Worm (Caenorhabditis elegans): ENCODE data around the gene gtf-2E1.
A peak's percentile ranks its signal among the peaks of the same experiment; 100 is the strongest.

Gene gtf-2E1

DNA sequence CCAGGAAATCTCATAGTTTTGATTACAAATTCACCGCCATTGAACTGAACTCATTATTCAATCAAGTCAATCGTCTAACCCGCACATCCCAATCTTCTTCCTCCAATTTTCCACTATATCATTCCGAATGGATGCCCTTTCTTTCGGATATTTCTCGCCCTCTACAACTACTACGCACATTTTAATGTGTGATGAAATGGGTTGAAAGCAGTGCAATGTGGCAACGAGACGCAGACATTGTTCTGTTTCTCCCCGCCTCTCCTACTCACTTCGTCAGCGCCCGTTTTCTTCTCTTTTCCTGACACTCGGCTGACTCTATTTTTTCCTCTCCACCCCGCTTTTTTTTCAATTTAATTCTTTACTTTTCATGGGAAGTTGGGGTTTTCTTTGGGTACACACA is 13.5 kb downstream of the gtf-2E1 start (continued):
- TF ChIP-seq fax-1 (tag; optimal IDR thresholded peaks at IDR 0.05) (no peak), lim-6 (tag; optimal IDR thresholded peaks at IDR 0.05) (no peak), nhr-11 (tag; optimal IDR thresholded peaks at IDR 0.05) (no peak)

DNA sequence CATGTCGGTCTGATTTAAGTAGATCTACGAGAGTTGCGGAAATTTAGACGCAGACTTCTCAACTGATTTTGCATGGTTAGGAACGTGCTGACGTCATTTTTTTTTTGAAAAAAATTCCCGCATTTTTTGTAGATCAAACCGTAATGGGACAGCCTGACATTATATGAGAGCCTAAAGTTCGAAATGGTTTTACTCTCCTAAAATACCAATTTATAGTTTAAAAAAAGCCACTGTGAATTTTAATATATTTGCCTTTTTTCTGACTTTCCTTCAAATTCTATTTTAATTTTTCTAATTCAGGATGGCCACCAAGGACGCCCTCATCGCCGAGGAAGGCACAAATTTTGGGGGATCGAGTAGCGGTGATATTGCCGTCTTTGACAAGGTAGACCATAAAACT is 13.9 kb downstream of the gtf-2E1 start, which contains the start of gene atgp-1:
Gene atgp-1 (plus strand): TSS at position 301 of the 400 bp plus-strand sequence.
- no peak for TF ChIP-seq F13H6.1 (tag; optimal IDR thresholded peaks at IDR 0.05)
- no peak for TF ChIP-seq hlh-30 (tag; optimal IDR thresholded peaks at IDR 0.05; ENCODE audit: insufficient read depth)
- no peak for TF ChIP-seq ttx-3 (tag; optimal IDR thresholded peaks at IDR 0.05)
- no peak for TF ChIP-seq sox-2 (GFP tag; IDR thresholded peaks at IDR 0.05)
- no peak for TF ChIP-seq syd-9 (tag; optimal IDR thresholded peaks at IDR 0.05)
- TF ChIP-seq ama-1 (optimal IDR thresholded peaks at IDR 0.05): no peak
- TF ChIP-seq pqm-1 (tag; optimal IDR thresholded peaks at IDR 0.05): no peak
- no peak for TF ChIP-seq T23F11.4 (GFP tag; optimal IDR thresholded peaks at IDR 0.05)
- TF ChIP-seq ceh-19 (GFP tag; optimal IDR thresholded peaks at IDR 0.05): no peak
- TF ChIP-seq npax-4 (tag; optimal IDR thresholded peaks at IDR 0.05): no peak
- TF ChIP-seq unc-42 (tag; optimal IDR thresholded peaks at IDR 0.05): no peak
- no peak for TF ChIP-seq pha-4 (tag; optimal IDR thresholded peaks at IDR 0.05)

DNA sequence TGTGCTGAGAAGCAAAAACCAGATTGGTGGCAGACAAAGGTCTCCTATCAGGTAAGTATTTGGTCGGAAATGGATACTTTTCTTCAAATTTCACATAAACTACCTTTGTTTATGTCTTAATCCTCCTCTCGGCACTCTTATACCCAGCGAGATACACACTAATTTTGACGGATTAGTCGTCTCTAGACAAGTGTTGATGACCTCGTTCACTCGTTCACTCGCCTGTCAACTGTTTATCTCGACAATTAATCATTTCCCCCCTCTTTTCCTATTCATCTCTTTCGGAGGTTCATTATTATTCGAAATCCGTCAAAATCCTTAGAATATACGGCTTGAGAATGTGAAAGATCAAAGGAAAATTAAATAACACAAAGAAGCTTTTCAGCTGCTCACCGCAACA is 14.6 kb downstream of the gtf-2E1 start:
- TF ChIP-seq pag-3 (tag; optimal IDR thresholded peaks at IDR 0.05; ENCODE audit: borderline replicate concordance) (no peak), unc-55 (GFP tag; optimal IDR thresholded peaks at IDR 0.05) (peak; percentile 98)

DNA sequence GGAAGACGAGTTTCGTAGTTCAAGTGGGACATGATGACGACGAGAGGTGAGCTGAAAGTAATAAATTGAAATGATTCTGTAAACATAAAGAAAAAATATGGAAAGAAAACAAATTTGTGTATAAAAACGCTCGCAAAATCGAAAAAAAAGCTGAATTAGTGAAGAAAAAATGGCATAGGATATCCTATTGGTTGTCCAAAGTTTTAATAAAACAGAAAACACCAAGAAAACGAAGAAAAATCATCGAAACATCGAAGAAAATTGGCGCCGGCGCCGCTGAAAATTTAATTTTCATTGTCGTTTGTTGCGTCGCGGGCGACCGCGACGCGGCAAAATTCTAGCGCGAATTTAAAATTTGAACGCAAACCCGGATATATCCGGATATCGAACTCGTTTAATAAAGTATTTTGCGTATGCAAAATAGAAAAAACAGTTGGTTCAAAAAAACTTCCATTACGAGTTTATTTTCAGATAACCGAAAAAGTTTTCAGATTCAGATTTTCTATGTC is 18.6 kb downstream of the gtf-2E1 start, which contains the start of gene gln-5:
Gene gln-5 (minus strand): TSS at position 51 of the 509 bp plus-strand sequence.
- TF ChIP-seq hlh-13 (GFP tag; optimal IDR thresholded peaks at IDR 0.05): no peak
- TF ChIP-seq ama-1 (optimal IDR thresholded peaks at IDR 0.05): no peak
- TF ChIP-seq fax-1 (tag; optimal IDR thresholded peaks at IDR 0.05): no peak
- no peak for TF ChIP-seq fkh-6 (tag; optimal IDR thresholded peaks at IDR 0.05)
- TF ChIP-seq eyg-1 (tag; optimal IDR thresholded peaks at IDR 0.05): no peak
- no peak for TF ChIP-seq npax-4 (tag; optimal IDR thresholded peaks at IDR 0.05)
- TF ChIP-seq sox-4 (tag; optimal IDR thresholded peaks at IDR 0.05): no peak
- no peak for TF ChIP-seq ceh-22 (tag; optimal IDR thresholded peaks at IDR 0.05)
- TF ChIP-seq tbx-2 (tag; optimal IDR thresholded peaks at IDR 0.05): no peak
- TF ChIP-seq sox-2 (GFP tag; IDR thresholded peaks at IDR 0.05): no peak

DNA sequence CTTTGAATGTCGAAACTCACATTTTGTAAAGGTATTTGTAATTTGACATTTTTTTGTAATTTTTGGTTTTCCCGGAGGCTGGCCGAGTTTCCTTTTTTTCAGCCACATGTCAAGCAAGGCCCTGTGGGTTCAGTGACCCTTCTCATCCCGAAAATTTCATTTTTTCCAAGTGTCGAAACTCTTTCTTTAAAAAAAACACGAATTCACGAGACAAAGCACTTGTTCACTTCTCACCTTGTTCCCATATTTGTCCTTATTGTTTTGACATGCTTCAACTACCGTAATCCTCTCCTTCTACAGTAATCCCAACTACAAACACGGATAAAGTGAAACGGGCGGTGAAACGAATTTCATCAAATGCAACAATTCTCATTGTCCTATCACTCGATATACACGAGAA is 20.2 kb downstream of the gtf-2E1 start, which contains the start of gene lhfp-4:
Gene lhfp-4 (plus strand): TSS at position 301 of the 400 bp plus-strand sequence.
- TF ChIP-seq ref-2 (tag; optimal IDR thresholded peaks at IDR 0.05) (no peak), pax-1 (tag; optimal IDR thresholded peaks at IDR 0.05) (peak; percentile 90)

DNA sequence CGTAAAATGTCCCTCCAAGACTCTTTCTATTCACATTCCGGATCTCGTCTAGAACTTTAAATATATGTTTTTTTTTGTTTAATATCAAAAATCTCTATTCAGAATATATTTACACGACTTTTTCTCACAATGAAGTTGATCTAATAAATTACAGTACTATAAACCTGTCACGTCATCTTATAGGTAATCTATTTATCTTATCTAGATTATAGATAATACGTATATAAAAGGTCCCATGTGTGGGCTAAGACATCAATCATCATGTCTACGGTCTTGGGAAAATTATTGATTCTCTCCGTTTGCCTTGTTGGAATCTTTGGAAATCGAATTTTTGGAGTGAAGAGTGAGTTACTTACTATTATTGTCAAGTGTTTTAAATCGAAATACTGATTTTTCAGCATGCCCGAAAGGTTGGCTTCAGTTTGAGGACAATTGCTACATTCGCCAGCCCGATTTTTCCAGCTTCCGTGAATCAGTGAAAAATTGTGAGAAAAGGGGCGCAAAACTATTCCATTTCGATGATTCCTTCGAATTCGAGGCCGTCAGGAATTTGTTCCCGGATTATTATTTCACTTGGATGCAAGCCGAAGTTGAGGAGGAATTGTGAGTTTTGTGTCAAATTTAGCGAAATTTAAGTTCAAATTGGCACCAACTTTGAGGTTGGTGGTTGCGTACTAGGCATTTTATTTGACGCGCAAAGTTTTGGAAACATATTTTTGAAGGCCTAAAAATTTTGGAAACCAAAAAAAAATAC is 21.8 kb downstream of the gtf-2E1 start, which contains the start of gene clec-196:
Gene clec-196 (plus strand): TSS at position 252 of the 754 bp plus-strand sequence.
- TF ChIP-seq unc-55 (GFP tag; optimal IDR thresholded peaks at IDR 0.05): peak; percentile 74
- TF ChIP-seq fkh-6 (tag; optimal IDR thresholded peaks at IDR 0.05): no peak

DNA sequence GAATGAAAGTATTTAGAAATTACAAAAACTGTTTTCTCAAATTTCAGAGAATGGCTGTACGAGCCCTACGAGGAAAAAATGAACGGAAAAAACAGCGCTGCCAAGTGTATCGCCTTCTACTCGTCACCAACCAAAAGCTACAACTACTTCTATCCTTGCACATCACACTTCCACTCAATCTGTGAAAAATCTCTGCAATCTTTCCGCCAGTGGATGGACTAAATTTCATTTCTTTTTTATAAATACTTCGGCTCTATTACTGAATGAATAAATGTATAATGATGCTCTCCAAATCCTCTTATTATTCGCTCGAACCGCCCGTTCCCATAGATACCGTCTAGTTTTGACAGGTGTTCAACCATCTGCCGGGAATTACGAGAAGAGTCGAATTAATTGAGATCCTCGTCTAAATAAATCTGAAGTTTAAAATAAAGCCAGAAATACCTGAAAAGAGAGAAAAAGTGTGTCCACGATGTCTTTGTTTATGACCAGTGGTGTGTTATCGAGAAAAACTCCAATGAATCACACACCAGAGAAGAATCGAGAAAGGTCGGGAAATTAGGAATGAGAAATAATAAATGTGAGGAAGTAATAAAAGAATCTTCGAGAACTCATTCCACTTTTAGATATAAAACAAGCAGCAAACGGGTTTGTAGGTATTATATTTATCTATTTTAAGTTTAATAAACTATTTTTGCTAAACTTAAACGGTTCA is 22.5 kb downstream of the gtf-2E1 start:
- TF ChIP-seq gmeb-2 (tag; optimal IDR thresholded peaks at IDR 0.05) (no peak), nfya-1 (tag; optimal IDR thresholded peaks at IDR 0.05) (no peak), ttx-3 (tag; optimal IDR thresholded peaks at IDR 0.05) (no peak), lim-6 (tag; optimal IDR thresholded peaks at IDR 0.05) (no peak), che-1 (tag; optimal IDR thresholded peaks at IDR 0.05) (no peak), unc-3 (GFP tag; conservative IDR thresholded peaks at IDR 0.05) (no peak), unc-3 (tag; optimal IDR thresholded peaks at IDR 0.05) (no peak), ceh-45 (GFP tag; IDR thresholded peaks at IDR 0.05) (no peak), fkh-6 (tag; optimal IDR thresholded peaks at IDR 0.05) (no peak), pqm-1 (tag; optimal IDR thresholded peaks at IDR 0.05) (no peak), dve-1 (tag; optimal IDR thresholded peaks at IDR 0.05) (no peak), ceh-34 (tag; optimal IDR thresholded peaks at IDR 0.05) (no peak), hlh-30 (tag; optimal IDR thresholded peaks at IDR 0.05; ENCODE audit: insufficient read depth) (no peak), rnt-1 (tag; optimal IDR thresholded peaks at IDR 0.05) (no peak), lin-11 (tag; optimal IDR thresholded peaks at IDR 0.05) (no peak)

Measured in whole organism, late embryonic.